Worm (Caenorhabditis elegans): ENCODE measurements around the gene F33D4.4.

DNA sequence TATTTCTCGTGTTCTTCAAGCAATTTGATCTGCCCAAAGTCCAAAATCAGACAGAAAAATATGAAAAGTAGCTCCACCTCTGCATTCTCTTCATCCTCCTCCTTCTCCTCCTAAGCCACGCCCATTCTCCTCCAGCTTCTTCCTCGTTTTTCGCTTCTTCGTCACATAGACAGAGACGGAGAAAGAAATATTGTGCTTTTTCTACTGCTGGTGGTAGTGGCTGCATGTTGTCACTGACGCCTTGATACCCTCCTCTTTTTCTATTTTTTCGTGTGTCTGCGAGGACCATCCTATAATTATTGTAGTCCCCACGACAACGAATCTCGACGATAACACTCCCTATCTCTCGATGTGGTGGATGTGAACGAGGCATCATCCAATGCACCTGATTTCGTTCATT is 48.1 kb downstream of the F33D4.4 start, which contains the start of gene C08G9.1:
- TF ChIP-seq ztf-4 (tag; optimal IDR thresholded peaks at IDR 0.05) (no peak), fkh-10 (GFP tag; optimal IDR thresholded peaks at IDR 0.05) (no peak), nhr-77 (tag; optimal IDR thresholded peaks at IDR 0.05) (no peak), ztf-11 (tag; optimal IDR thresholded peaks at IDR 0.05) (no peak), nhr-237 (tag; optimal IDR thresholded peaks at IDR 0.05) (no peak), aly-2 (tag; optimal IDR thresholded peaks at IDR 0.05) (no peak)

All from whole organism, L3 larva.